Fruit fly (Drosophila melanogaster) whole organism, embryonic: ENCODE measurements around the gene CG13898.

ENCODE experiments used
- Antp ChIP-seq: fragments of 200-800 bp; sonication (Bioruptor generic); optimal IDR thresholded peaks from 3 replicates; lab custom pipeline; 2016; ENCODE audit warnings: missing biosample characterization, missing genetic modification characterization
- CG12744 ChIP-seq: fragments of 200-800 bp; sonication (Bioruptor generic); optimal IDR thresholded peaks from 2 replicates; lab custom pipeline; 2016; ENCODE audit warnings: missing biosample characterization, missing genetic modification characterization
- CG12942 ChIP-seq: fragments of 200-800 bp; sonication (Bioruptor generic); optimal IDR thresholded peaks from 3 replicates; lab custom pipeline; 2016; ENCODE audit warnings: missing biosample characterization, missing genetic modification characterization
- CG13296 ChIP-seq: fragments of 200-800 bp; sonication (Bioruptor generic); optimal IDR thresholded peaks from 3 replicates; lab custom pipeline; 2018; ENCODE audit warnings: missing biosample characterization, mild to moderate bottlenecking, missing genetic modification characterization
- CG14050 ChIP-seq: fragments of 200-800 bp; sonication (Bioruptor generic); IDR thresholded peaks from 3 replicates; pipeline ENCODE4 v1.3.6; 2022; ENCODE audit warnings: missing biosample characterization, missing genetic modification characterization
- CG14667 ChIP-seq: fragments of 200-800 bp; sonication (Bioruptor generic); IDR thresholded peaks from 2 replicates; pipeline ENCODE4 v1.3.6; 2022; ENCODE audit warnings: missing biosample characterization, missing genetic modification characterization
- CG14860 ChIP-seq: fragments of 200-800 bp; sonication (Bioruptor generic); IDR thresholded peaks from 3 replicates; pipeline ENCODE4 v1.3.6; 2022; ENCODE audit warnings: missing biosample characterization, missing genetic modification characterization; ENCODE audit not compliant: partially characterized antibody
- CG15601 ChIP-seq: fragments of 200-800 bp; sonication (Bioruptor generic); optimal IDR thresholded peaks from 3 replicates; lab custom pipeline; 2019; ENCODE audit warnings: missing biosample characterization, mild to moderate bottlenecking, missing genetic modification characterization, moderate library complexity
- CG17186 ChIP-seq: fragments of 200-800 bp; sonication (Bioruptor generic); optimal IDR thresholded peaks from 3 replicates; lab custom pipeline; 2017; ENCODE audit warnings: missing biosample characterization, missing genetic modification reagents, missing genetic modification characterization
- CG18011 ChIP-seq: fragments of 200-800 bp; sonication (Bioruptor generic); optimal IDR thresholded peaks from 2 replicates; lab custom pipeline; 2017; ENCODE audit warnings: missing biosample characterization, missing genetic modification characterization, mild to moderate bottlenecking, moderate library complexity, missing genotype
- CG2678 ChIP-seq: fragments of 200-800 bp; sonication (Bioruptor generic); optimal IDR thresholded peaks from 3 replicates; lab custom pipeline; 2019; ENCODE audit warnings: missing biosample characterization, mild to moderate bottlenecking, missing genetic modification characterization, moderate library complexity
- CG3281 ChIP-seq: fragments of 200-800 bp; sonication (Bioruptor generic); optimal IDR thresholded peaks from 3 replicates; lab custom pipeline; 2017; ENCODE audit warnings: missing biosample characterization, mild to moderate bottlenecking, missing genetic modification characterization
- CG7556 ChIP-seq: fragments of 200-800 bp; sonication (Bioruptor generic); optimal IDR thresholded peaks from 2 replicates; lab custom pipeline; 2017; ENCODE audit warnings: missing biosample characterization, mild to moderate bottlenecking, missing genetic modification characterization
- CG7963 ChIP-seq: fragments of 200-800 bp; sonication (Bioruptor generic); IDR thresholded peaks from 3 replicates; pipeline ENCODE4 v1.3.6; 2022; ENCODE audit warnings: missing biosample characterization, missing genetic modification characterization; ENCODE audit not compliant: partially characterized antibody
- CG8089 ChIP-seq: fragments of 200-800 bp; sonication (Bioruptor generic); optimal IDR thresholded peaks from 3 replicates; lab custom pipeline; 2016; ENCODE audit warnings: missing biosample characterization, missing genetic modification characterization
- CG8359 ChIP-seq: fragments of 200-800 bp; sonication (Bioruptor generic); optimal IDR thresholded peaks from 2 replicates; lab custom pipeline; 2017; ENCODE audit warnings: missing biosample characterization, mild to moderate bottlenecking, missing genetic modification characterization, borderline replicate concordance
- CG8388 ChIP-seq: fragments of 200-800 bp; sonication (Bioruptor generic); optimal IDR thresholded peaks from 2 replicates; lab custom pipeline; 2019; ENCODE audit warnings: missing biosample characterization, mild to moderate bottlenecking, missing genetic modification characterization, moderate library complexity
- CHES-1-like ChIP-seq: fragments of 200-800 bp; sonication (Bioruptor generic); optimal IDR thresholded peaks from 2 replicates; lab custom pipeline; 2016; ENCODE audit warnings: missing biosample characterization, missing genetic modification characterization
- Dad ChIP-seq: fragments of 200-800 bp; sonication (Bioruptor generic); optimal IDR thresholded peaks from 3 replicates; lab custom pipeline; 2016; ENCODE audit warnings: missing biosample characterization, missing genetic modification characterization
- E2f1 ChIP-seq: fragments of 200-800 bp; sonication (Bioruptor generic); IDR thresholded peaks from 2 replicates; pipeline ENCODE4 v1.3.6; 2022; ENCODE audit warnings: missing biosample characterization, missing genetic modification characterization
- Elba2 ChIP-seq: fragments of 200-800 bp; sonication (Bioruptor generic); optimal IDR thresholded peaks from 3 replicates; lab custom pipeline; 2016; ENCODE audit warnings: missing biosample characterization, missing genetic modification characterization
- Hr3 ChIP-seq: fragments of 200-800 bp; sonication (Bioruptor generic); optimal IDR thresholded peaks from 3 replicates; lab custom pipeline; 2016; ENCODE audit warnings: missing biosample characterization, missing genetic modification characterization
- Hr51 ChIP-seq, 2 experiments: fragments of 200-800 bp; sonication (Bioruptor generic); optimal IDR thresholded peaks; 2 replicates in 1 of 2; 3 replicates in 1 of 2; lab custom pipeline; 2016 to 2018; ENCODE audit warnings: missing biosample characterization in 2 of 2, missing genetic modification characterization in 2 of 2, mild to moderate bottlenecking in 1 of 2, moderate library complexity in 1 of 2
- MTF-1 ChIP-seq: fragments of 200-800 bp; sonication (Bioruptor generic); optimal IDR thresholded peaks from 2 replicates; lab custom pipeline; 2018; ENCODE audit warnings: missing biosample characterization, mild to moderate bottlenecking, missing genetic modification characterization, borderline replicate concordance
- NC2α ChIP-seq: fragments of 200-800 bp; sonication (Bioruptor generic); optimal IDR thresholded peaks from 2 replicates; lab custom pipeline; 2016; ENCODE audit warnings: missing biosample characterization, missing genetic modification characterization
- Nf-YA ChIP-seq: fragments of 200-800 bp; sonication (Bioruptor generic); IDR thresholded peaks from 2 replicates; pipeline ENCODE4 v1.3.6; 2022; ENCODE audit warnings: missing biosample characterization, missing genetic modification characterization
- Optix ChIP-seq: fragments of 200-800 bp; sonication (Bioruptor generic); IDR thresholded peaks from 3 replicates; pipeline ENCODE4 v1.3.6; 2022; ENCODE audit warnings: missing biosample characterization, missing genetic modification characterization
- Scr ChIP-seq: fragments of 200-800 bp; sonication (Bioruptor generic); IDR thresholded peaks from 2 replicates; pipeline ENCODE4 v1.3.6; 2022; ENCODE audit warnings: missing biosample characterization, missing genetic modification characterization; ENCODE audit not compliant: partially characterized antibody
- Sry-δ ChIP-seq: fragments of 200-800 bp; sonication (Bioruptor generic); optimal IDR thresholded peaks from 2 replicates; lab custom pipeline; 2016; ENCODE audit warnings: missing biosample characterization, missing genetic modification characterization
- TFAM ChIP-seq: fragments of 200-800 bp; sonication (Bioruptor generic); optimal IDR thresholded peaks from 2 replicates; lab custom pipeline; 2017; ENCODE audit warnings: missing biosample characterization, missing genetic modification characterization, inconsistent platforms
- Vsx1 ChIP-seq: fragments of 200-800 bp; sonication (Bioruptor generic); optimal IDR thresholded peaks from 2 replicates; lab custom pipeline; 2017; ENCODE audit warnings: missing biosample characterization, mild to moderate bottlenecking, missing genetic modification characterization, missing genetic modification reagents
- Xbp1 ChIP-seq: fragments of 200-800 bp; sonication (Bioruptor generic); optimal IDR thresholded peaks from 3 replicates; lab custom pipeline; 2016; ENCODE audit warnings: missing biosample characterization, mild to moderate bottlenecking, missing genetic modification characterization
- ci ChIP-seq: fragments of 200-800 bp; sonication (Bioruptor generic); IDR thresholded peaks from 3 replicates; pipeline ENCODE4 v1.3.6; 2022; ENCODE audit warnings: missing biosample characterization, missing genetic modification characterization
- cwo ChIP-seq: fragments of 200-800 bp; sonication (Bioruptor generic); optimal IDR thresholded peaks from 3 replicates; lab custom pipeline; 2017; ENCODE audit warnings: missing biosample characterization, missing genetic modification characterization, mild to moderate bottlenecking, moderate library complexity, missing genetic modification reagents
- en ChIP-seq: fragments of 200-800 bp; sonication (Bioruptor generic); optimal IDR thresholded peaks from 2 replicates; lab custom pipeline; 2016; ENCODE audit warnings: missing biosample characterization, missing genetic modification characterization
- jumu ChIP-seq: fragments of 200-800 bp; sonication (Bioruptor generic); optimal IDR thresholded peaks from 3 replicates; lab custom pipeline; 2016; ENCODE audit warnings: missing biosample characterization, missing genetic modification characterization
- knrl ChIP-seq: fragments of 200-800 bp; sonication (Bioruptor generic); IDR thresholded peaks from 3 replicates; pipeline ENCODE4 v1.3.6; 2022; ENCODE audit warnings: missing biosample characterization, missing genetic modification characterization; ENCODE audit not compliant: partially characterized antibody
- lola ChIP-seq, 3 experiments: fragments of >200 bp in 2 of 3; fragments of 200-800 bp in 1 of 3; sonication (Bioruptor generic) in 1 of 3; optimal IDR thresholded peaks; 2 replicates each; lab custom pipeline; 2017 to 2019; ENCODE audit warnings: missing biosample characterization in 3 of 3, missing genetic modification characterization in 3 of 3, mild to moderate bottlenecking in 1 of 3, moderate library complexity in 1 of 3
- pnt ChIP-seq: fragments of 200-800 bp; sonication (Bioruptor generic); optimal IDR thresholded peaks from 3 replicates; lab custom pipeline; 2016; ENCODE audit warnings: missing biosample characterization, missing genetic modification characterization
- run ChIP-seq: fragments of 200-800 bp; sonication (Bioruptor generic); optimal IDR thresholded peaks from 3 replicates; lab custom pipeline; 2018; ENCODE audit warnings: missing biosample characterization, mild to moderate bottlenecking, missing genetic modification characterization
- sc ChIP-seq, 3 experiments: fragments of >200 bp in 2 of 3; fragments of 200-800 bp in 1 of 3; sonication (Bioruptor generic) in 1 of 3; optimal IDR thresholded peaks; 2 replicates in 2 of 3; 3 replicates in 1 of 3; lab custom pipeline; 2017; ENCODE audit warnings: mild to moderate bottlenecking in 1 of 3, missing biosample characterization in 1 of 3, missing genetic modification characterization in 1 of 3, missing genetic modification reagents in 1 of 3
- sens-2 ChIP-seq: fragments of 200-800 bp; sonication (Bioruptor generic); IDR thresholded peaks from 2 replicates; pipeline ENCODE4 v1.3.6; 2022; ENCODE audit warnings: missing biosample characterization, missing genetic modification characterization
- so ChIP-seq: fragments of 200-800 bp; sonication (Bioruptor generic); IDR thresholded peaks from 3 replicates; pipeline ENCODE4 v1.3.6; 2022; ENCODE audit warnings: missing biosample characterization, missing genetic modification characterization
- tap ChIP-seq: fragments of 200-800 bp; optimal IDR thresholded peaks from 3 replicates; lab custom pipeline; 2019; ENCODE audit warnings: missing biosample characterization, mild to moderate bottlenecking, missing genetic modification characterization, moderate library complexity
- trh ChIP-seq: fragments of 200-800 bp; sonication (Bioruptor generic); optimal IDR thresholded peaks from 2 replicates; lab custom pipeline; 2016; ENCODE audit warnings: missing biosample characterization, missing genetic modification characterization
- unpg ChIP-seq: fragments of 200-800 bp; sonication (Bioruptor generic); optimal IDR thresholded peaks from 3 replicates; lab custom pipeline; 2018; ENCODE audit warnings: missing biosample characterization, mild to moderate bottlenecking, missing genetic modification characterization, moderate library complexity
- usp ChIP-seq: fragments of >200 bp; optimal IDR thresholded peaks from 2 replicates; lab custom pipeline; 2017; ENCODE audit warnings: missing biosample characterization, missing genetic modification characterization

Gene CG13898

dm6 chr3L:791251-791991 is 12.4 kb downstream of the CG13898 start (continued):
- TF ChIP-seq MTF-1 = peak; percentile 26
- TF ChIP-seq Elba2 = no peak
- peak; percentile 44 for TF ChIP-seq Vsx1
- TF ChIP-seq run = peak; percentile 49
- peak; percentile 51 for TF ChIP-seq Scr
- no peak for TF ChIP-seq en (GFP tag; lab: Kevin White, UChicago)
- no peak for TF ChIP-seq CG7963
- TF ChIP-seq knrl (GFP tag; lab: Robert Waterston, UW) = peak; percentile 67
- peak; percentile 72 for TF ChIP-seq CG2678 (tag; lab: Kevin White, UChicago)
- peak; percentile 69 for TF ChIP-seq CG8388 (GFP tag; lab: Kevin White, UChicago)
- TF ChIP-seq cwo (GFP tag; lab: Kevin White, UChicago) = peak; percentile 29
- TF ChIP-seq Hr51 (GFP tag; optimal IDR thresholded peaks at IDR 0.05; lab: Kevin White, UChicago) = peak in 1 of 2 experiments; percentile 81
- peak; percentile 23 for TF ChIP-seq CG12942 (GFP tag; lab: Kevin White, UChicago)
- TF ChIP-seq CG18011 (GFP tag; lab: Kevin White, UChicago) = no peak
- TF ChIP-seq Antp (GFP tag; lab: Kevin White, UChicago) = peak; percentile 33
- no peak for TF ChIP-seq Sry-δ (GFP tag; lab: Kevin White, UChicago)
- no peak for TF ChIP-seq CG8089 (GFP tag; lab: Kevin White, UChicago)
- peak; percentile 36 for TF ChIP-seq CG12744 (GFP tag; lab: Kevin White, UChicago)
- TF ChIP-seq CHES-1-like (GFP tag; lab: Kevin White, UChicago) = peak; percentile 36
- TF ChIP-seq Optix (GFP tag; lab: Robert Waterston, UW) = peak; percentile 57; the same call in 2 of the 3 replicates
- no peak for TF ChIP-seq TFAM (GFP tag; lab: Kevin White, UChicago)
- TF ChIP-seq CG14667 = no peak
- TF ChIP-seq CG7556 = peak; percentile 67
- TF ChIP-seq NC2α (GFP tag; lab: Kevin White, UChicago) = no peak
- TF ChIP-seq Dad = peak; percentile 22
- TF ChIP-seq jumu (GFP tag; lab: Kevin White, UChicago) = peak; percentile 29
- peak; percentile 46; the same call in 2 of the 3 replicates for TF ChIP-seq CG14050 (GFP tag; lab: Robert Waterston, UW)
- TF ChIP-seq CG17186 (GFP tag; lab: Kevin White, UChicago) = no peak
- TF ChIP-seq trh (GFP tag; lab: Kevin White, UChicago) = no peak
- TF ChIP-seq Hr3 (GFP tag; lab: Kevin White, UChicago) = peak; percentile 25
- TF ChIP-seq Nf-YA (GFP tag; lab: Robert Waterston, UW) = peak; percentile 17; the same call in 1 of the 2 replicates
- peak; percentile 78 for TF ChIP-seq unpg
- TF ChIP-seq CG15601 (tag; lab: Kevin White, UChicago) = peak; percentile 61
- TF ChIP-seq E2f1 (GFP tag; lab: Robert Waterston, UW) = peak; percentile 56; the same call in 1 of the 2 replicates
- TF ChIP-seq sens-2 (GFP tag; lab: Robert Waterston, UW) = no peak
- peak; percentile 20 for TF ChIP-seq pnt
- peak; percentile 58 for TF ChIP-seq CG13296
- TF ChIP-seq usp (GFP tag; lab: Kevin White, UChicago) = no peak
- TF ChIP-seq tap (tag; lab: Kevin White, UChicago) = peak; percentile 51
- TF ChIP-seq lola (GFP tag; optimal IDR thresholded peaks at IDR 0.05; lab: Kevin White, UChicago) = peak in 1 of 3 experiments; percentile 53
- peak; percentile 66 for TF ChIP-seq Xbp1 (GFP tag; lab: Kevin White, UChicago)
- peak; percentile 18 for TF ChIP-seq CG3281
- peak; percentile 62 for TF ChIP-seq CG8359
- no peak for TF ChIP-seq sc (optimal IDR thresholded peaks at IDR 0.05; lab: Kevin White, UChicago)
- TF ChIP-seq sc (GFP tag; optimal IDR thresholded peaks at IDR 0.05; lab: Kevin White, UChicago) = peak; percentile 44
- 0 out of 3 replicates have a peak, but pooled peaks have one; percentile 32 for TF ChIP-seq so (GFP tag; lab: Robert Waterston, UW)
- TF ChIP-seq CG14860 = peak; percentile 46; the same call in 1 of the 3 replicates
- peak; percentile 60; the same call in 2 of the 3 replicates for TF ChIP-seq ci (GFP tag; lab: Robert Waterston, UW)
